Worm (Caenorhabditis elegans): ENCODE measurements around the gene ZK938.1.

ce11 chrII:9841985-9842505 lies 12.8 kb downstream of the ZK938.1 start, which contains the start of gene rnh-1.2:
- no peak for TF ChIP-seq ama-1 (optimal IDR thresholded peaks at IDR 0.05)
- no peak for TF ChIP-seq flt-1 (GFP tag; IDR thresholded peaks at IDR 0.05)
